Worm (Caenorhabditis elegans): Measurements from ENCODE around the gene C27A7.3.

C27A7.3 gene

ce11 chrV:12184308-12184999 lies 43.7 kb downstream of the C27A7.3 start, which contains the start of gene srd-4 (continued):
- TF ChIP-seq nhr-19 (GFP tag; conservative IDR thresholded peaks at IDR 0.05) (peak; percentile 46; the same call in 1 of the 2 replicates), irx-1 (tag; optimal IDR thresholded peaks at IDR 0.05) (peak; percentile 6), alr-1 (tag; optimal IDR thresholded peaks at IDR 0.05; ENCODE audit: borderline replicate concordance) (no peak), mab-9 (GFP tag; IDR thresholded peaks at IDR 0.05) (no peak), lin-35 (GFP tag; optimal IDR thresholded peaks at IDR 0.05) (peak; percentile 91 to 96), ceh-90 (tag; optimal IDR thresholded peaks at IDR 0.05) (peak; percentile 10), efl-1 (optimal IDR thresholded peaks at IDR 0.05) (peak; percentile 66 to 93), efl-1 (GFP tag; optimal IDR thresholded peaks at IDR 0.05 in 1 of 2) (peak; percentile 94 to 99), nhr-12 (tag; optimal IDR thresholded peaks at IDR 0.05) (no peak), swsn-7 (tag; optimal IDR thresholded peaks at IDR 0.05) (peak; percentile 25), nhr-20 (tag; optimal IDR thresholded peaks at IDR 0.05) (peak; percentile 35), nhr-71 (tag; optimal IDR thresholded peaks at IDR 0.05) (peak; percentile 60), ceh-63 (GFP tag; optimal IDR thresholded peaks at IDR 0.05) (no peak)

- TF ChIP-seq zip-4 (GFP tag; optimal IDR thresholded peaks at IDR 0.05) (no peak), mep-1 (tag; optimal IDR thresholded peaks at IDR 0.05) (no peak)
Measured at ce11 chrV:12187344-12187743, 46.6 kb downstream of the C27A7.3 start, which contains the start of gene ZK863.8. TSS of gene ZK863.8 (minus strand) at chrV:12187516.

- TF ChIP-seq alr-1 (tag; optimal IDR thresholded peaks at IDR 0.05; ENCODE audit: borderline replicate concordance) = no peak
- TF ChIP-seq tbx-2 (tag; optimal IDR thresholded peaks at IDR 0.05) = peak; percentile 26
Measured at ce11 chrV:12188830-12189229, 48.1 kb downstream of the C27A7.3 start.

ce11 chrV:12190943-12191569 lies 50.3 kb downstream of the C27A7.3 start, which contains the start of gene dpy-30:
TSS of gene dpy-30 (plus strand) at chrV:12191519.
- TF ChIP-seq lin-13 (GFP tag; optimal IDR thresholded peaks at IDR 0.05) = no peak
- peak; percentile 88 for TF ChIP-seq mep-1 (tag; optimal IDR thresholded peaks at IDR 0.05)
- no peak for TF ChIP-seq fkh-4 (tag; optimal IDR thresholded peaks at IDR 0.05; ENCODE audit: borderline replicate concordance)
- no peak for TF ChIP-seq nhr-84 (tag; optimal IDR thresholded peaks at IDR 0.05)
- no peak for TF ChIP-seq C04F5.9 (tag; optimal IDR thresholded peaks at IDR 0.05)
- TF ChIP-seq ztf-11 (tag; optimal IDR thresholded peaks at IDR 0.05) = peak in 1 of 2 experiments; percentile 19
- no peak for TF ChIP-seq hlh-4 (tag; optimal IDR thresholded peaks at IDR 0.05)
- TF ChIP-seq unc-86 (tag; optimal IDR thresholded peaks at IDR 0.05) = peak; percentile 49
- no peak for TF ChIP-seq unc-62 (GFP tag; optimal IDR thresholded peaks at IDR 0.05)
- peak; percentile 59 for TF ChIP-seq nhr-90 (tag; optimal IDR thresholded peaks at IDR 0.05; ENCODE audit: poor library complexity)
- no peak for TF ChIP-seq pqm-1 (tag; optimal IDR thresholded peaks at IDR 0.05)
- no peak for TF ChIP-seq hlh-17 (GFP tag; optimal IDR thresholded peaks at IDR 0.05; ENCODE audit: borderline replicate concordance)
- no peak for TF ChIP-seq pax-3 (tag; optimal IDR thresholded peaks at IDR 0.05)
- peak; percentile 3 for TF ChIP-seq aly-2 (tag; optimal IDR thresholded peaks at IDR 0.05)
- TF ChIP-seq ceh-82 (tag; optimal IDR thresholded peaks at IDR 0.05) = peak; percentile 27 to 54 (median 45)
- no peak for TF ChIP-seq nhr-76 (tag; optimal IDR thresholded peaks at IDR 0.05)
- TF ChIP-seq skn-1 (tag; optimal IDR thresholded peaks at IDR 0.05) = no peak
- TF ChIP-seq unc-30 (tag; optimal IDR thresholded peaks at IDR 0.05) = no peak
- TF ChIP-seq ceh-8 (GFP tag; optimal IDR thresholded peaks at IDR 0.05) = peak; percentile 31
- TF ChIP-seq alr-1 (tag; optimal IDR thresholded peaks at IDR 0.05; ENCODE audit: borderline replicate concordance) = no peak
- no peak for TF ChIP-seq ces-1 (GFP tag; optimal IDR thresholded peaks at IDR 0.05)
- TF ChIP-seq lin-39 (tag; optimal IDR thresholded peaks at IDR 0.05) = no peak
- TF ChIP-seq zag-1 (tag; optimal IDR thresholded peaks at IDR 0.05) = no peak
- TF ChIP-seq nhr-12 (tag; optimal IDR thresholded peaks at IDR 0.05) = no peak
- TF ChIP-seq ztf-4 (tag; optimal IDR thresholded peaks at IDR 0.05) = peak; percentile 4
- TF ChIP-seq fkh-8 (tag; optimal IDR thresholded peaks at IDR 0.05) = peak; percentile 31
- TF ChIP-seq nhr-19 (GFP tag; conservative IDR thresholded peaks at IDR 0.05) = peak; percentile 59; the same call in 1 of the 2 replicates
- TF ChIP-seq C34B4.2 (tag; optimal IDR thresholded peaks at IDR 0.05) = no peak
- TF ChIP-seq snu-23 (GFP tag; optimal IDR thresholded peaks at IDR 0.05) = peak; percentile 79
- peak; percentile 7 for TF ChIP-seq fos-1 (tag; optimal IDR thresholded peaks at IDR 0.05)
- peak in 1 of 2 experiments; percentile 32 for TF ChIP-seq mdl-1 (tag; optimal IDR thresholded peaks at IDR 0.05)
- no peak for TF ChIP-seq egl-27 (tag; optimal IDR thresholded peaks at IDR 0.05)
